Worm (Caenorhabditis elegans): ENCODE measurements around the gene T10D4.6.
"Not testable (repeated sequence)": the region's sequence is repeated elsewhere in the genome, so short reads cannot be mapped to it uniquely, and the experiment has no call there.

T10D4.6 gene

ce11 chrII:3144552-3144951 lies 25.4 kb downstream of the T10D4.6 start, which contains the start of gene sri-43:
Gene sri-43, minus strand, starts transcription at chrII:3144652.
- not testable (repeated sequence) for TF ChIP-seq pqm-1, vab-15, elt-3 (tag; optimal IDR thresholded peaks at IDR 0.05)

ce11 chrII:3145842-3146241 lies 26.7 kb downstream of the T10D4.6 start, which contains the start of gene T10D4.15:
Gene T10D4.15, plus strand, starts transcription at chrII:3146142.
- TF ChIP-seq ceh-82 (tag; optimal IDR thresholded peaks at IDR 0.05) = no peak
- no peak for TF ChIP-seq dpl-1 (GFP tag; optimal IDR thresholded peaks at IDR 0.05)
- no peak for TF ChIP-seq unc-130 (tag; optimal IDR thresholded peaks at IDR 0.05)
- no peak for TF ChIP-seq pax-3 (tag; optimal IDR thresholded peaks at IDR 0.05)
- no peak for TF ChIP-seq F16B12.6 (tag; optimal IDR thresholded peaks at IDR 0.05)
- no peak for TF ChIP-seq nhr-12 (tag; optimal IDR thresholded peaks at IDR 0.05)
- TF ChIP-seq lin-35 (GFP tag; optimal IDR thresholded peaks at IDR 0.05) = no peak
- TF ChIP-seq lin-39 (tag; optimal IDR thresholded peaks at IDR 0.05) = no peak
- no peak for TF ChIP-seq nhr-85 (tag)
- no peak for TF ChIP-seq alr-1 (tag; optimal IDR thresholded peaks at IDR 0.05; ENCODE audit: borderline replicate concordance)
- no peak for TF ChIP-seq ztf-4 (tag; optimal IDR thresholded peaks at IDR 0.05)
- TF ChIP-seq unc-86 (tag; optimal IDR thresholded peaks at IDR 0.05) = no peak
- TF ChIP-seq ztf-11 (tag; optimal IDR thresholded peaks at IDR 0.05) = no peak
- no peak for TF ChIP-seq ceh-8 (GFP tag; optimal IDR thresholded peaks at IDR 0.05)
- TF ChIP-seq ets-5 (GFP tag; IDR thresholded peaks at IDR 0.05) = no peak
- no peak for TF ChIP-seq efl-1 (optimal IDR thresholded peaks at IDR 0.05)
- no peak for TF ChIP-seq efl-1 (GFP tag; optimal IDR thresholded peaks at IDR 0.05 in 1 of 2)

ce11 chrII:3148404-3148803 lies 29.3 kb downstream of the T10D4.6 start:
- TF ChIP-seq unc-62 (GFP tag; optimal IDR thresholded peaks at IDR 0.05) = no peak
- TF ChIP-seq sptf-1 (tag; optimal IDR thresholded peaks at IDR 0.05) = no peak
- TF ChIP-seq pag-3 (tag; optimal IDR thresholded peaks at IDR 0.05; ENCODE audit: borderline replicate concordance, insufficient read depth) = no peak
- no peak for TF ChIP-seq snu-23 (GFP tag; optimal IDR thresholded peaks at IDR 0.05)
- TF ChIP-seq zag-1 (tag; optimal IDR thresholded peaks at IDR 0.05) = no peak
- no peak for TF ChIP-seq nhr-47 (tag; optimal IDR thresholded peaks at IDR 0.05)
- no peak for TF ChIP-seq swsn-7 (tag; optimal IDR thresholded peaks at IDR 0.05)
- TF ChIP-seq fkh-8 (tag; optimal IDR thresholded peaks at IDR 0.05) = no peak
- no peak for TF ChIP-seq mab-9 (GFP tag; IDR thresholded peaks at IDR 0.05)
- TF ChIP-seq alr-1 (tag; optimal IDR thresholded peaks at IDR 0.05; ENCODE audit: borderline replicate concordance) = no peak
- no peak for TF ChIP-seq ceh-63 (GFP tag; optimal IDR thresholded peaks at IDR 0.05)
- no peak for TF ChIP-seq pqm-1 (tag; optimal IDR thresholded peaks at IDR 0.05)
- no peak for TF ChIP-seq tlp-1 (tag; optimal IDR thresholded peaks at IDR 0.05)
- TF ChIP-seq fos-1 (tag; optimal IDR thresholded peaks at IDR 0.05) = no peak
- no peak for TF ChIP-seq isw-1 (GFP tag; IDR thresholded peaks at IDR 0.05)
- TF ChIP-seq nhr-28 (tag; optimal IDR thresholded peaks at IDR 0.05) = no peak
- no peak for TF ChIP-seq mdl-1 (tag; optimal IDR thresholded peaks at IDR 0.05)
- TF ChIP-seq egl-27 (tag; optimal IDR thresholded peaks at IDR 0.05) = no peak
- no peak for TF ChIP-seq nhr-237 (tag; optimal IDR thresholded peaks at IDR 0.05)

ce11 chrII:3149521-3150190 lies 30.5 kb downstream of the T10D4.6 start, which contains the start of the genes T10D4.11 and T10D4.1:
Gene T10D4.11, minus strand, starts transcription at chrII:3149621.
Gene T10D4.1, plus strand, starts transcription at chrII:3150140.
- TF ChIP-seq hlh-17 (GFP tag; optimal IDR thresholded peaks at IDR 0.05; ENCODE audit: borderline replicate concordance) (no peak), ceh-63 (GFP tag; optimal IDR thresholded peaks at IDR 0.05) (no peak), jun-1 (tag; optimal IDR thresholded peaks at IDR 0.05) (no peak), egl-13 (tag; optimal IDR thresholded peaks at IDR 0.05) (no peak), zip-4 (GFP tag; optimal IDR thresholded peaks at IDR 0.05) (no peak)
